Worm (Caenorhabditis elegans): ENCODE measurements around the gene taf-2.

- TF ChIP-seq tbx-2 (tag; optimal IDR thresholded peaks at IDR 0.05) (no peak), zip-4 (GFP tag; optimal IDR thresholded peaks at IDR 0.05) (no peak), snpc-4 (tag; optimal IDR thresholded peaks at IDR 0.05) (no peak), vab-15 (tag; optimal IDR thresholded peaks at IDR 0.05) (no peak), unc-130 (tag; optimal IDR thresholded peaks at IDR 0.05) (no peak), ces-1 (GFP tag; optimal IDR thresholded peaks at IDR 0.05) (no peak), nhr-11 (tag; optimal IDR thresholded peaks at IDR 0.05) (no peak), elt-3 (tag; optimal IDR thresholded peaks at IDR 0.05) (no peak), blmp-1 (tag; optimal IDR thresholded peaks at IDR 0.05) (no peak), nhr-77 (tag; optimal IDR thresholded peaks at IDR 0.05) (no peak), efl-1 (optimal IDR thresholded peaks at IDR 0.05) (no peak), efl-1 (GFP tag; optimal IDR thresholded peaks at IDR 0.05 in 1 of 2) (no peak), ztf-11 (tag; optimal IDR thresholded peaks at IDR 0.05) (no peak)
Measured at ce11 chrIV:3552933-3553332, 40.5 kb downstream of the taf-2 start.

Measured in whole organism, L1 larva.